Worm (Caenorhabditis elegans) whole organism, L1 larva: Measurements from ENCODE around the gene exos-7.
A peak's percentile ranks its signal among the peaks of the same experiment; 100 is the strongest.

ENCODE experiments used
- ama-1 ChIP-seq: fragments of 150-350 bp; optimal IDR thresholded peaks from 2 replicates; lab custom pipeline; 2014
- ceh-8 ChIP-seq: fragments of 200-800 bp; sonication (Bioruptor generic); optimal IDR thresholded peaks from 2 replicates; lab custom pipeline; 2018; ENCODE audit warnings: mild to moderate bottlenecking, missing genetic modification characterization, moderate library complexity, missing compliant biosample characterization
- ceh-82 ChIP-seq, 3 experiments: fragments of 150-350 bp in 1 of 3; sonication (generic microtip) in 2 of 3; optimal IDR thresholded peaks; 2 replicates each; lab custom pipeline; 2014 to 2017; ENCODE audit warnings: missing biosample characterization in 3 of 3, missing genetic modification characterization in 3 of 3
- ceh-88 ChIP-seq: fragments of 200-800 bp; sonication (Bioruptor generic); IDR thresholded peaks from 2 replicates; pipeline ENCODE4 v1.3.6; 2022; ENCODE audit warnings: missing genetic modification characterization, missing compliant biosample characterization
- dsc-1 ChIP-seq: sonication (generic microtip); optimal IDR thresholded peaks from 2 replicates; lab custom pipeline; 2016; ENCODE audit warnings: mild to moderate bottlenecking, missing genetic modification characterization, missing compliant biosample characterization
- efl-1 ChIP-seq, 4 experiments: fragments of 150-350 bp; optimal IDR thresholded peaks in 3 of 4; peaks in 1 of 4; 1 replicate in 1 of 4; 2 replicates in 3 of 4; lab custom pipeline; 2014; ENCODE audit warnings: missing biosample characterization in 2 of 4, missing genetic modification characterization in 2 of 4, missing genetic modification reagents in 2 of 4
- elt-3 ChIP-seq, 6 experiments: fragments of 150-350 bp in 1 of 6; sonication (generic microtip); optimal IDR thresholded peaks; 2 replicates each; lab custom pipeline; 2017 to 2018; ENCODE audit warnings: missing biosample characterization in 6 of 6, missing genetic modification characterization in 6 of 6, inconsistent platforms in 1 of 6
- fkh-10 ChIP-seq: sonication (generic microtip); optimal IDR thresholded peaks from 2 replicates; lab custom pipeline; 2017; ENCODE audit warnings: missing biosample characterization, missing genetic modification reagents, missing genetic modification characterization
- fkh-8 ChIP-seq: sonication (generic microtip); optimal IDR thresholded peaks from 2 replicates; lab custom pipeline; 2016; ENCODE audit warnings: mild to moderate bottlenecking, missing genetic modification characterization, missing compliant biosample characterization
- grh-1 ChIP-seq: fragments of 200-800 bp; sonication (Bioruptor generic); IDR thresholded peaks from 2 replicates; pipeline ENCODE4 v1.3.6; 2022; ENCODE audit warnings: missing genetic modification reagents, missing genetic modification characterization, missing compliant biosample characterization
- irx-1 ChIP-seq: sonication (generic microtip); optimal IDR thresholded peaks from 2 replicates; lab custom pipeline; 2016; ENCODE audit warnings: missing genetic modification characterization, missing compliant biosample characterization
- lin-14 ChIP-seq: fragments of 200-800 bp; sonication (Bioruptor generic); optimal IDR thresholded peaks from 2 replicates; lab custom pipeline; 2018; ENCODE audit warnings: mild to moderate bottlenecking, missing genetic modification characterization, moderate library complexity, missing compliant biosample characterization
- mdl-1 ChIP-seq, 2 experiments: fragments of 150-350 bp; optimal IDR thresholded peaks; 2 replicates each; lab custom pipeline; 2014 to 2017; ENCODE audit warnings: missing biosample characterization in 2 of 2, missing genetic modification characterization in 2 of 2, inconsistent platforms in 1 of 2
- nhr-19 ChIP-seq: fragments of 200-800 bp; sonication (Bioruptor generic); conservative IDR thresholded peaks from 2 replicates; pipeline ENCODE4 v1.3.6; 2022; ENCODE audit warnings: missing genetic modification characterization, missing compliant biosample characterization
- nhr-237 ChIP-seq: fragments of 150-350 bp; optimal IDR thresholded peaks from 2 replicates; lab custom pipeline; 2014; ENCODE audit warnings: missing biosample characterization, missing genetic modification characterization
- nhr-47 ChIP-seq: sonication (generic microtip); optimal IDR thresholded peaks from 2 replicates; lab custom pipeline; 2016; ENCODE audit warnings: mild to moderate bottlenecking, missing genetic modification characterization, moderate library complexity, missing compliant biosample characterization
- nhr-71 ChIP-seq: sonication (generic microtip); optimal IDR thresholded peaks from 2 replicates; lab custom pipeline; 2016; ENCODE audit warnings: mild to moderate bottlenecking, missing genetic modification characterization, moderate library complexity, missing compliant biosample characterization
- nhr-77 ChIP-seq: fragments of 150-350 bp; optimal IDR thresholded peaks from 2 replicates; lab custom pipeline; 2014; ENCODE audit warnings: missing biosample characterization, missing genetic modification characterization
- nhr-85 ChIP-seq: sonication (generic microtip); peaks from one replicate; lab custom pipeline; 2016; ENCODE audit warnings: missing genetic modification characterization, inconsistent platforms, missing compliant biosample characterization
- nhr-90 ChIP-seq: sonication (generic microtip); optimal IDR thresholded peaks from 2 replicates; lab custom pipeline; 2016; ENCODE audit warnings: mild to moderate bottlenecking, missing genetic modification characterization, missing compliant biosample characterization; ENCODE audit not compliant: poor library complexity
- pax-3 ChIP-seq: fragments of 200-800 bp; sonication (Bioruptor generic); optimal IDR thresholded peaks from 2 replicates; lab custom pipeline; 2018; ENCODE audit warnings: mild to moderate bottlenecking, missing genetic modification characterization, moderate library complexity, missing compliant biosample characterization
- rnt-1 ChIP-seq: sonication (generic microtip); optimal IDR thresholded peaks from 2 replicates; lab custom pipeline; 2016; ENCODE audit warnings: mild to moderate bottlenecking, missing genetic modification characterization, moderate library complexity, missing compliant biosample characterization
- skn-1 ChIP-seq: fragments of 150-350 bp; optimal IDR thresholded peaks from 2 replicates; lab custom pipeline; 2014; ENCODE audit warnings: missing biosample characterization, missing genetic modification characterization
- snpc-4 ChIP-seq: fragments of 150-350 bp; optimal IDR thresholded peaks from 2 replicates; lab custom pipeline; 2014; ENCODE audit warnings: missing biosample characterization, missing genetic modification characterization
- snu-23 ChIP-seq: sonication (generic microtip); optimal IDR thresholded peaks from 2 replicates; lab custom pipeline; 2016; ENCODE audit warnings: missing genetic modification characterization, missing compliant biosample characterization
- unc-98 ChIP-seq: fragments of 200-800 bp; sonication (Bioruptor generic); IDR thresholded peaks from 2 replicates; pipeline ENCODE4 v1.3.6; 2022; ENCODE audit warnings: missing genetic modification characterization, missing compliant biosample characterization
- vab-15 ChIP-seq: sonication (generic microtip); optimal IDR thresholded peaks from 2 replicates; lab custom pipeline; 2017; ENCODE audit warnings: missing genotype, mild to moderate bottlenecking, missing genetic modification characterization, missing compliant biosample characterization
- xbp-1 ChIP-seq: sonication (generic microtip); optimal IDR thresholded peaks from 2 replicates; lab custom pipeline; 2016; ENCODE audit warnings: missing genetic modification characterization, missing compliant biosample characterization
- ztf-4 ChIP-seq: fragments of 150-350 bp; optimal IDR thresholded peaks from 2 replicates; lab custom pipeline; 2014; ENCODE audit warnings: missing biosample characterization, missing genetic modification characterization

The exos-7 gene

ce11 chrV:20795374-20795773, 43.3 kb upstream of the exos-7 start:
- TF ChIP-seq nhr-19 (GFP tag; lab: Robert Waterston, UW) (peak; percentile 39), rnt-1 (tag; lab: Kevin White, UChicago) (peak; percentile 20)
- TF ChIP-seq, all 84 proteins: peak for 2; not testable (repeated sequence) for 82

ce11 chrV:20797918-20798317, 40.7 kb upstream of the exos-7 start, which contains the start of gene sdf-9:
Gene sdf-9, plus strand, starts transcription at chrV:20798218.
- TF ChIP-seq unc-98 (GFP tag; lab: Robert Waterston, UW) (no peak), ceh-8 (GFP tag; lab: Kevin White, UChicago) (peak; percentile 26)

- TF ChIP-seq nhr-71 (tag; lab: Kevin White, UChicago), result no peak
- no peak for TF ChIP-seq efl-1 (optimal IDR thresholded peaks at IDR 0.05; lab: Kevin White, UChicago)
- peak in 1 of 2 experiments; percentile 66 for TF ChIP-seq efl-1 (GFP tag; optimal IDR thresholded peaks at IDR 0.05 in 1 of 2; lab: Kevin White, UChicago)
- TF ChIP-seq, all 84 proteins: peak for 1
Measured at ce11 chrV:20802906-20803305, 35.8 kb upstream of the exos-7 start, which contains the start of gene Y44A6D.5. Gene Y44A6D.5, minus strand, starts transcription at chrV:20803006.

ce11 chrV:20803464-20803863, 35.2 kb upstream of the exos-7 start:
- TF ChIP-seq nhr-71 (tag; lab: Kevin White, UChicago) (peak; percentile 10), nhr-47 (tag; lab: Kevin White, UChicago) (peak; percentile 17), grh-1 (GFP tag; lab: Robert Waterston, UW) (peak; percentile 23; the same call in 1 of the 2 replicates), snpc-4 (tag; lab: Kevin White, UChicago) (peak; percentile 94), nhr-90 (tag; lab: Kevin White, UChicago) (peak; percentile 23), snu-23 (GFP tag; lab: Kevin White, UChicago) (peak; percentile 4), nhr-85 (tag; lab: Kevin White, UChicago) (peak; percentile 27)

ce11 chrV:20807038-20807437, 31.6 kb upstream of the exos-7 start, which contains the start of gene Y44A6D.6:
Gene Y44A6D.6, plus strand, starts transcription at chrV:20807338.
- TF ChIP-seq nhr-47 (tag; lab: Kevin White, UChicago) (no peak), ceh-88 (GFP tag; lab: Robert Waterston, UW) (no peak), vab-15 (tag; lab: Kevin White, UChicago) (no peak), pax-3 (tag; lab: Kevin White, UChicago) (no peak), ceh-82 (tag; optimal IDR thresholded peaks at IDR 0.05; lab: Kevin White, UChicago) (no peak), fkh-10 (no peak), xbp-1 (tag; lab: Kevin White, UChicago) (no peak), ama-1 (lab: Kevin White, UChicago) (no peak), dsc-1 (tag; lab: Kevin White, UChicago) (no peak), nhr-19 (GFP tag; lab: Robert Waterston, UW) (no peak), lin-14 (GFP tag; lab: Kevin White, UChicago) (no peak), irx-1 (tag; lab: Kevin White, UChicago) (no peak)
- TF ChIP-seq, all 84 proteins: peak for 0

ce11 chrV:20813646-20814045, 25.0 kb upstream of the exos-7 start:
- no peak for TF ChIP-seq efl-1 (optimal IDR thresholded peaks at IDR 0.05; lab: Kevin White, UChicago)
- TF ChIP-seq efl-1 (GFP tag; optimal IDR thresholded peaks at IDR 0.05 in 1 of 2; lab: Kevin White, UChicago), result peak in 1 of 2 experiments; percentile 7
- no peak for TF ChIP-seq nhr-237
- no peak for TF ChIP-seq skn-1 (tag; lab: Kevin White, UChicago)
- TF ChIP-seq nhr-77 (tag; lab: Kevin White, UChicago), result no peak
- TF ChIP-seq elt-3 (tag; optimal IDR thresholded peaks at IDR 0.05; lab: Kevin White, UChicago), result no peak
- no peak for TF ChIP-seq ztf-4 (tag; lab: Kevin White, UChicago)
- TF ChIP-seq lin-14 (GFP tag; lab: Kevin White, UChicago), result peak; percentile 56
- no peak for TF ChIP-seq fkh-8 (tag; lab: Kevin White, UChicago)

- no peak for TF ChIP-seq mdl-1 (tag; optimal IDR thresholded peaks at IDR 0.05; lab: Kevin White, UChicago)
- peak; percentile 30 for TF ChIP-seq nhr-85 (tag; lab: Kevin White, UChicago)
Measured at ce11 chrV:20814424-20814823, 24.2 kb upstream of the exos-7 start, which contains the start of gene Y44A6D.7. Gene Y44A6D.7, plus strand, starts transcription at chrV:20814724.
